Fruit fly (Drosophila melanogaster) Kc167 (cell line): ENCODE results near the gene CG31805.

ENCODE experiments used
- Myc ChIP-seq: fragments of >200 bp; optimal IDR thresholded peaks from 2 replicates; lab custom pipeline; 2017; ENCODE audit warnings: missing external identifiers
- Sin3A ChIP-seq: fragments of >200 bp; optimal IDR thresholded peaks from 2 replicates; lab custom pipeline; 2018; ENCODE audit warnings: missing external identifiers
- h ChIP-seq: fragments of >200 bp; optimal IDR thresholded peaks from 3 replicates; lab custom pipeline; 2018; ENCODE audit warnings: missing external identifiers
- insv ChIP-seq: fragments of >200 bp; optimal IDR thresholded peaks from 3 replicates; lab custom pipeline; 2018; ENCODE audit warnings: missing external identifiers
- psq ChIP-seq: fragments of >200 bp; optimal IDR thresholded peaks from 2 replicates; lab custom pipeline; 2017; ENCODE audit warnings: missing external identifiers
- ttk ChIP-seq: sonication (Bioruptor generic); optimal IDR thresholded peaks from 2 replicates; lab custom pipeline; 2017; ENCODE audit warnings: missing external identifiers

DNA sequence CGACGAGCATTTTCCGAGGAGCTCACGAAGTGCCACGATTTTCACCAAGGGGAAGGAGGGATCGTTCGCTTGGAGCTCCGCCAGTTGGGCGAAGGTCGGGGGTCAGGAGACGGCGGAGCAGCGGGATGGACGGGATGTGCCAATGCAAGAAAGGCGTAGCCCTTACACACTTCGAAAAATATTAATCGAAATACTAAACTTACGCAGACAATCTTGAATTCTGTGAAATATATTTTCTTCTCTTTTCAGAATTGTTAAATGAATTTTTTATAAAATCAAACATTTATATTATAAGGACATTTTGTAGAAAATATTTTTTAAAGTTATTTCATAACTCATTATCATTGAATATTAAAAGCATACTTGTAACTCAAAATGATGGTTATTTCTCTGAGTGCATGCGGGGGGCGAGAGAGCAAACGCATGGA lies 31.4 kb downstream of the CG31805 start:
- no peak for TF ChIP-seq Myc (lab: Kevin White, UChicago)
- TF ChIP-seq h: no peak
- no peak for TF ChIP-seq psq (lab: Kevin White, UChicago)
- TF ChIP-seq Sin3A (lab: Kevin White, UChicago): no peak
- TF ChIP-seq insv: no peak
- TF ChIP-seq ttk (lab: Kevin White, UChicago): no peak
